Fruit fly (Drosophila melanogaster) whole organism, pupa: ENCODE results near the gene CG7320.

Experiments
- CG34367 ChIP-seq: fragments of 200-800 bp; sonication (Bioruptor generic); optimal IDR thresholded peaks from 2 replicates; lab custom pipeline; 2018; ENCODE audit warnings: missing biosample characterization, mild to moderate bottlenecking, missing genetic modification characterization
- CG4496 ChIP-seq: fragments of 200-800 bp; sonication (Bioruptor generic); IDR thresholded peaks from 3 replicates; pipeline ENCODE4 v1.3.6; 2022; ENCODE audit warnings: missing biosample characterization, missing genetic modification characterization
- CG8159 ChIP-seq: fragments of 200-800 bp; sonication (Bioruptor generic); optimal IDR thresholded peaks from 3 replicates; lab custom pipeline; 2018; ENCODE audit warnings: missing biosample characterization, mild to moderate bottlenecking, missing genetic modification characterization, moderate library complexity
- CG8301 ChIP-seq: fragments of 200-800 bp; sonication (Bioruptor generic); optimal IDR thresholded peaks from 2 replicates; lab custom pipeline; 2018; ENCODE audit warnings: missing biosample characterization, mild to moderate bottlenecking, missing genetic modification characterization
- CG9948 ChIP-seq: fragments of 200-800 bp; sonication (Bioruptor generic); optimal IDR thresholded peaks from 2 replicates; lab custom pipeline; 2018; ENCODE audit warnings: missing biosample characterization, mild to moderate bottlenecking, missing genetic modification characterization, moderate library complexity
- D1 ChIP-seq: fragments of 200-800 bp; sonication (Bioruptor generic); optimal IDR thresholded peaks from 2 replicates; lab custom pipeline; 2018; ENCODE audit warnings: missing biosample characterization, mild to moderate bottlenecking, missing genetic modification characterization, moderate library complexity
- EcR ChIP-seq: fragments of 200-800 bp; sonication (Bioruptor generic); optimal IDR thresholded peaks from 3 replicates; lab custom pipeline; 2019; ENCODE audit warnings: missing biosample characterization, missing genetic modification characterization, mild to moderate bottlenecking, moderate library complexity, missing genetic modification reagents
- Ets98B ChIP-seq: fragments of 200-800 bp; sonication (Bioruptor generic); IDR thresholded peaks from 2 replicates; pipeline ENCODE4 v1.3.6; 2022; ENCODE audit warnings: missing biosample characterization, missing genetic modification characterization
- Pif1B ChIP-seq: fragments of 200-800 bp; sonication (Bioruptor generic); optimal IDR thresholded peaks from 3 replicates; lab custom pipeline; 2016; ENCODE audit warnings: missing biosample characterization, missing genetic modification characterization
- Snoo ChIP-seq: fragments of 200-800 bp; sonication (Bioruptor generic); optimal IDR thresholded peaks from 3 replicates; lab custom pipeline; 2017; ENCODE audit warnings: missing biosample characterization, mild to moderate bottlenecking, missing genetic modification characterization, inconsistent platforms
- fd96Ca ChIP-seq: fragments of 200-800 bp; sonication (Bioruptor generic); IDR thresholded peaks from 3 replicates; pipeline ENCODE4 v1.3.6; 2022; ENCODE audit warnings: missing biosample characterization, missing genetic modification characterization

DNA sequence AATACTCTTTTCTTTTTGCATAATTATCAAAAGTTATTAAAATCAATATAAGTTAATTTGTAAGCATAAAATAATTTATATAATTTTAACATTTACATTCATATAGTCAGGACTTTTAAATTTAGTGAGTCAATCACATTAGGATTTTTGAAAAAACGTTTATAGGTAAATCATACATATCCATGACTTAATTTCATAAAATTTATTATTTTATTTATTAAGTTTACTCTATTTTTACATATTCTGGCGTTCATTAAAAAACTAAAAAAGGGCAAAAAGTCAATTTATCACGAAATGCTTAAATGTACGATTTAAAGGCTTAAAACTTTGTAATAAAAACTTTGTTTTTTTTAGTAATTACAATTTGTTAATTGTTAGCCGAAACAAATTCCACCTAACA is 42.9 kb downstream of the CG7320 start:
- no peak for TF ChIP-seq EcR (GFP tag; lab: Kevin White, UChicago)
- TF ChIP-seq D1 = peak; percentile 12
- no peak for TF ChIP-seq Pif1B (GFP tag; lab: Kevin White, UChicago)
- TF ChIP-seq Snoo (tag; lab: Kevin White, UChicago) = peak; percentile 9
- TF ChIP-seq CG9948 = peak; percentile 62
- no peak for TF ChIP-seq Ets98B (GFP tag; lab: Robert Waterston, UW)
- no peak for TF ChIP-seq fd96Ca (GFP tag; lab: Robert Waterston, UW)
- TF ChIP-seq CG8159 (tag; lab: Kevin White, UChicago) = peak; percentile 46
- TF ChIP-seq CG4496 (GFP tag; lab: Robert Waterston, UW) = no peak
- no peak for TF ChIP-seq CG8301
- TF ChIP-seq CG34367 (tag; lab: Kevin White, UChicago) = no peak
